Worm (Caenorhabditis elegans) whole organism, late embryonic: Measurements from ENCODE around the gene usp-4.

ENCODE experiments used
- C08G9.2 ChIP-seq: sonication (generic microtip); optimal IDR thresholded peaks from 2 replicates; lab custom pipeline; 2016; ENCODE audit warnings: mild to moderate bottlenecking, missing genetic modification characterization, moderate library complexity, missing compliant biosample characterization
- K09A11.1 ChIP-seq: sonication (generic microtip); optimal IDR thresholded peaks from 2 replicates; lab custom pipeline; 2017; ENCODE audit warnings: antibody characterized with exemption, mild to moderate bottlenecking, missing genetic modification characterization, missing compliant biosample characterization; ENCODE audit not compliant: insufficient read depth
- T23F11.4 ChIP-seq: fragments of 200-800 bp; sonication (Bioruptor generic); optimal IDR thresholded peaks from 2 replicates; lab custom pipeline; 2018; ENCODE audit warnings: mild to moderate bottlenecking, missing genetic modification characterization, missing compliant biosample characterization
- ceh-14 ChIP-seq: sonication (generic microtip); optimal IDR thresholded peaks from 2 replicates; lab custom pipeline; 2016; ENCODE audit warnings: missing genotype, missing genetic modification characterization, missing compliant biosample characterization
- ceh-18 ChIP-seq: sonication (generic microtip); optimal IDR thresholded peaks from 2 replicates; lab custom pipeline; 2016; ENCODE audit warnings: missing genetic modification characterization, missing compliant biosample characterization
- ceh-2 ChIP-seq: sonication (generic microtip); optimal IDR thresholded peaks from 2 replicates; lab custom pipeline; 2016; ENCODE audit warnings: missing genotype, missing genetic modification characterization, missing compliant biosample characterization
- ceh-22 ChIP-seq: sonication (generic microtip); optimal IDR thresholded peaks from 2 replicates; lab custom pipeline; 2017; ENCODE audit warnings: missing biosample characterization, missing genetic modification characterization
- ceh-34 ChIP-seq: sonication (generic microtip); optimal IDR thresholded peaks from 2 replicates; lab custom pipeline; 2016; ENCODE audit warnings: mild to moderate bottlenecking, missing genetic modification characterization, missing compliant biosample characterization
- ceh-6 ChIP-seq: fragments of 200-800 bp; sonication (Bioruptor generic); optimal IDR thresholded peaks from 2 replicates; lab custom pipeline; 2018; ENCODE audit warnings: mild to moderate bottlenecking, missing genetic modification characterization, missing compliant biosample characterization
- ceh-9 ChIP-seq: sonication (generic microtip); optimal IDR thresholded peaks from 2 replicates; lab custom pipeline; 2016; ENCODE audit warnings: mild to moderate bottlenecking, missing genetic modification characterization, inconsistent platforms, missing compliant biosample characterization
- dmd-4 ChIP-seq: sonication (generic microtip); optimal IDR thresholded peaks from 2 replicates; lab custom pipeline; 2016; ENCODE audit warnings: borderline replicate concordance, missing genetic modification characterization, missing compliant biosample characterization
- dve-1 ChIP-seq: sonication (generic microtip); optimal IDR thresholded peaks from 2 replicates; lab custom pipeline; 2017; ENCODE audit warnings: antibody characterized with exemption, mild to moderate bottlenecking, missing genetic modification characterization, missing compliant biosample characterization
- elt-2 ChIP-seq: sonication (generic microtip); optimal IDR thresholded peaks from 2 replicates; lab custom pipeline; 2016; ENCODE audit warnings: missing genetic modification reagents, missing genetic modification characterization, missing compliant biosample characterization
- elt-4 ChIP-seq: sonication (generic microtip); optimal IDR thresholded peaks from 2 replicates; lab custom pipeline; 2016; ENCODE audit warnings: missing genetic modification characterization, missing compliant biosample characterization
- fax-1 ChIP-seq: sonication (generic microtip); optimal IDR thresholded peaks from 2 replicates; lab custom pipeline; 2016; ENCODE audit warnings: missing genotype, missing genetic modification characterization, missing compliant biosample characterization
- fkh-10 ChIP-seq: fragments of 150-350 bp; optimal IDR thresholded peaks from 2 replicates; lab custom pipeline; 2014; ENCODE audit warnings: missing biosample characterization, missing genetic modification reagents, missing genetic modification characterization
- fkh-6 ChIP-seq: sonication (generic microtip); optimal IDR thresholded peaks from 2 replicates; lab custom pipeline; 2016; ENCODE audit warnings: missing genetic modification characterization, missing compliant biosample characterization
- hlh-6 ChIP-seq: sonication (generic microtip); optimal IDR thresholded peaks from 2 replicates; lab custom pipeline; 2016; ENCODE audit warnings: missing genotype, missing genetic modification characterization, missing compliant biosample characterization
- lim-6 ChIP-seq: sonication (generic microtip); optimal IDR thresholded peaks from 2 replicates; lab custom pipeline; 2016; ENCODE audit warnings: missing genetic modification characterization, missing compliant biosample characterization
- lin-11 ChIP-seq: fragments of 200-800 bp; sonication (Bioruptor generic); optimal IDR thresholded peaks from 2 replicates; lab custom pipeline; 2018; ENCODE audit warnings: mild to moderate bottlenecking, missing genetic modification characterization, missing compliant biosample characterization
- mec-3 ChIP-seq: sonication (generic microtip); optimal IDR thresholded peaks from 2 replicates; lab custom pipeline; 2016; ENCODE audit warnings: borderline replicate concordance, missing genetic modification characterization, missing compliant biosample characterization
- nfya-1 ChIP-seq: sonication (generic microtip); optimal IDR thresholded peaks from 2 replicates; lab custom pipeline; 2017; ENCODE audit warnings: missing genetic modification characterization, mild to moderate bottlenecking, missing compliant biosample characterization, antibody characterized with exemption, moderate library complexity
- nhr-232 ChIP-seq: sonication (generic microtip); optimal IDR thresholded peaks from 2 replicates; lab custom pipeline; 2016; ENCODE audit warnings: missing genetic modification characterization, missing compliant biosample characterization
- npax-4 ChIP-seq: sonication (generic microtip); optimal IDR thresholded peaks from 2 replicates; lab custom pipeline; 2016; ENCODE audit warnings: missing genetic modification characterization, missing compliant biosample characterization
- pat-9 ChIP-seq: fragments of 200-800 bp; sonication (Bioruptor generic); optimal IDR thresholded peaks from 2 replicates; lab custom pipeline; 2018; ENCODE audit warnings: mild to moderate bottlenecking, missing genetic modification characterization, moderate library complexity, missing compliant biosample characterization
- pax-1 ChIP-seq: fragments of 150-350 bp; optimal IDR thresholded peaks from 2 replicates; lab custom pipeline; 2014; ENCODE audit warnings: missing biosample characterization, missing genetic modification characterization
- pha-4 ChIP-seq: fragments of 150-350 bp; optimal IDR thresholded peaks from 2 replicates; lab custom pipeline; 2018; ENCODE audit warnings: missing biosample characterization, missing genetic modification reagents, missing genetic modification characterization
- pqm-1 ChIP-seq: sonication (generic microtip); optimal IDR thresholded peaks from 2 replicates; lab custom pipeline; 2016; ENCODE audit warnings: missing genetic modification characterization, missing compliant biosample characterization
- pros-1 ChIP-seq: fragments of 150-350 bp; optimal IDR thresholded peaks from 2 replicates; lab custom pipeline; 2014; ENCODE audit warnings: missing biosample characterization, missing genetic modification reagents, missing genetic modification characterization
- rnt-1 ChIP-seq: sonication (generic microtip); optimal IDR thresholded peaks from 2 replicates; lab custom pipeline; 2016; ENCODE audit warnings: missing genetic modification characterization, missing compliant biosample characterization
- sox-4 ChIP-seq: sonication (generic microtip); optimal IDR thresholded peaks from 2 replicates; lab custom pipeline; 2017; ENCODE audit warnings: mild to moderate bottlenecking, missing genetic modification characterization, inconsistent platforms, missing compliant biosample characterization
- tbx-2 ChIP-seq: sonication (generic microtip); optimal IDR thresholded peaks from 2 replicates; lab custom pipeline; 2016; ENCODE audit warnings: missing genetic modification characterization, missing compliant biosample characterization
- ttx-3 ChIP-seq: sonication (generic microtip); optimal IDR thresholded peaks from 2 replicates; lab custom pipeline; 2016; ENCODE audit warnings: missing genetic modification reagents, missing genetic modification characterization, missing compliant biosample characterization
- unc-3 ChIP-seq, 2 experiments: fragments of 200-800 bp in 1 of 2; sonication (Bioruptor generic) in 1 of 2; sonication (generic microtip) in 1 of 2; conservative IDR thresholded peaks in 1 of 2; optimal IDR thresholded peaks in 1 of 2; 2 replicates each; pipeline versions ENCODE4 v1.3.6 to Lab custom; 2016 to 2022; ENCODE audit warnings: missing compliant biosample characterization in 2 of 2, missing genetic modification characterization in 2 of 2, missing genetic modification reagents in 1 of 2
- unc-42 ChIP-seq: sonication (generic microtip); optimal IDR thresholded peaks from 2 replicates; lab custom pipeline; 2016; ENCODE audit warnings: missing genotype, missing genetic modification characterization, missing compliant biosample characterization
- unc-55 ChIP-seq: sonication (generic microtip); optimal IDR thresholded peaks from 2 replicates; lab custom pipeline; 2017; ENCODE audit warnings: missing biosample characterization, missing genetic modification reagents, missing genetic modification characterization
- unc-86 ChIP-seq: sonication (generic microtip); optimal IDR thresholded peaks from 2 replicates; lab custom pipeline; 2016; ENCODE audit warnings: missing genetic modification characterization, missing compliant biosample characterization
- zip-5 ChIP-seq: sonication (generic microtip); optimal IDR thresholded peaks from 2 replicates; lab custom pipeline; 2016; ENCODE audit warnings: missing genetic modification characterization, missing compliant biosample characterization

The usp-4 gene

DNA sequence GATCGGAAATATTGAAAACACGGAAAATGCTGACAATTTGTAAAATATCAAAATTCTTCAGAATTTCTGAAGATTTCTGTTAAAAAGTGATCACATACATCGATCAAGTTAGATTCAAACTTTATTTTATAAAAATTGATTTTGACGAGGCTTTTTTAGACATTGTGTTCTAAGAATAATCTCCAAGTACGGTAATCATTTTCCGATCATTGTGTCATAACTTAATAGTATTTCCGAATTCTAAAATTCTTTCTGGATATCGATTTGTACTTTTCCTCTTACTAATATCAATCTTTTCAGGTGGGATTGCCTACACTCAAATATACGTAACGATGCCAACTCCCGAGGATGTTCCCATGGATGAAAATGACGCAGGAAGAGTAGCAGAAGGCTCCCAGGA lies at the start of gene usp-4:
Gene usp-4, plus strand, starts transcription at position 301 of the 400 bp plus-strand sequence.
- TF ChIP-seq T23F11.4 (GFP tag; lab: Kevin White, UChicago) (no peak), rnt-1 (tag; lab: Kevin White, UChicago) (no peak), fax-1 (no peak), nhr-232 (no peak), zip-5 (tag; lab: Kevin White, UChicago) (no peak), pha-4 (tag; lab: Kevin White, UChicago) (no peak), sox-4 (tag; lab: Kevin White, UChicago) (no peak), dmd-4 (tag; lab: Kevin White, UChicago) (no peak), npax-4 (tag; lab: Kevin White, UChicago) (no peak), dve-1 (no peak), nfya-1 (tag; lab: Kevin White, UChicago) (no peak), elt-2 (tag; lab: Kevin White, UChicago) (no peak), lim-6 (no peak)

DNA sequence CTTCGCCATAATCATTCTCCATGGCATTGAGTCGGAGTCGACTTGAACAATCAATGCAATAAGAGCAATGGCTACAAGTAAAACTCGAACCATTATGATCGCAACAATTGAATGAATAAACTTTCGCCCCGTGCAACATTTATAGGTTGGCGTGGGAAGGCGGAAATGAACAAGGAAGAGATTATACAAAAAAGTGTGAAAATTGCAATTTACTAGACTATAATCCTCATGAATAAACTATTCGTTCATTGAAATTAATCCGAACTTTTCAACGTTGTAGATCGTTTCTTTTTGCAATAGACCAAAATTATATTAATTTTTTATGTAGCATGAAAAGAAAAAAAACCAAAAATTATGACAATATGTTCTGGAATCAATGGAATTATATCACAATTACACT lies 16.9 kb upstream of the usp-4 start, which contains the start of gene Y73B6A.3:
Gene Y73B6A.3, minus strand, starts transcription at position 101 of the 400 bp plus-strand sequence.
- no peak for TF ChIP-seq fkh-10 (GFP tag; lab: Kevin White, UChicago)

DNA sequence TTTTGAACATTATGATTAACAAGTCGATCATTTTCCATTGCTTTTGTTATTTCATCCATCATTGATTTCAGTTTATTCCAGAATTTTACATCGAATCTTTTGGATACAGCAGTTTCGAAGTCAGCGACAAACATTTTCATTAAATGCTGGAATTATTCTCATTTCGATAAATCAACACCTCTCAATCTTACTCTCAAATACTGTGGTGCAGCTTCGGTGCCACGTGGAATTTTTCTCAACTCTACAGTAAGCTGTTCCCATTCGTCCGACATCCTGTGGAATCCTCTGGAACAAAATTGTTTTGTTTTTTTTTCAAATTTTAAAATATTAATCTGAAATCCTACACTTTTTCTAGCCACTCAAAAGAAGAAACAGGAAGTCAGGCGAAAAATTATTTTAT lies 15.0 kb upstream of the usp-4 start, which contains the start of gene smg-7:
Gene smg-7, minus strand, starts transcription at position 285 of the 400 bp plus-strand sequence.
- TF ChIP-seq ceh-9 (tag; lab: Kevin White, UChicago), result no peak
- no peak for TF ChIP-seq unc-3 (GFP tag; conservative IDR thresholded peaks at IDR 0.05; lab: Robert Waterston, UW)
- TF ChIP-seq unc-3 (tag; optimal IDR thresholded peaks at IDR 0.05; lab: Kevin White, UChicago), result no peak
- TF ChIP-seq lin-11 (tag; lab: Kevin White, UChicago), result no peak
- no peak for TF ChIP-seq pat-9 (tag; lab: Kevin White, UChicago)
- TF ChIP-seq unc-42, result no peak
- no peak for TF ChIP-seq zip-5 (tag; lab: Kevin White, UChicago)
- no peak for TF ChIP-seq unc-86 (tag; lab: Kevin White, UChicago)
- no peak for TF ChIP-seq C08G9.2 (tag; lab: Kevin White, UChicago)
- TF ChIP-seq tbx-2 (tag; lab: Kevin White, UChicago), result no peak
- no peak for TF ChIP-seq ttx-3
- TF ChIP-seq fkh-6 (tag; lab: Kevin White, UChicago), result no peak
- no peak for TF ChIP-seq pros-1 (tag; lab: Kevin White, UChicago)
- no peak for TF ChIP-seq pqm-1 (tag; lab: Kevin White, UChicago)
- no peak for TF ChIP-seq unc-55 (GFP tag; lab: Kevin White, UChicago)
- no peak for TF ChIP-seq ceh-6
- TF ChIP-seq fax-1, result no peak
- TF ChIP-seq ceh-18, result no peak
- no peak for TF ChIP-seq mec-3
- TF ChIP-seq ceh-14 (tag; lab: Kevin White, UChicago), result no peak
- no peak for TF ChIP-seq pax-1

DNA sequence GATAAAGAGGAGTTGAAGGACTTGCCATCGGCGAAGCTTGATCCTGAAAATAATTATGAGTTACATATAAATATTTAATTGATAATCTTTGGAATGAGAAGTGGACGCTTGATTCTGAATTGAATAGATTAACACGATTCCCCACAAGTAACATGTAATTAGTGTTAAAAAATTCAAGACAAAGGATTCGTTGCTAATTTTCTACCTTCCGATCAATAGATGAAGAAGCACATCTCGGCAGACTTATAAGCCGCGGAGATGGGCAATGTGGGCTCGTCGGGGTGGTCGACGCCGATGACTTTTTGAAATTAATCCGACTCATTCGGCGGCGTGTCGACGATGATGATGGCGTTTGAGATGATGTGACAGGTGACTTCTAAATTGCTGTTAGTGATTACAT lies 10.0 kb upstream of the usp-4 start:
- TF ChIP-seq ceh-14 (tag; lab: Kevin White, UChicago) (no peak), ceh-2 (no peak), K09A11.1 (no peak), fkh-10 (GFP tag; lab: Kevin White, UChicago) (no peak), hlh-6 (no peak), ceh-34 (tag; lab: Kevin White, UChicago) (no peak), ceh-22 (tag; lab: Kevin White, UChicago) (no peak), ceh-6 (no peak), elt-4 (no peak)
- TF ChIP-seq, all 69 proteins: peak for 0
